Worm (Caenorhabditis elegans): ENCODE measurements around the gene col-113.
A peak's percentile ranks its signal among the peaks of the same experiment; 100 is the strongest.

The col-113 gene

ce11 chrIV:7166553-7166952, 14.2 kb upstream of the col-113 start, which contains the start of gene C42D4.18:
Gene C42D4.18 (plus strand): TSS chrIV:7166783.
- TF ChIP-seq lir-3 (tag; optimal IDR thresholded peaks at IDR 0.05; ENCODE audit: poor library complexity) (peak; percentile 7), nhr-47 (tag; optimal IDR thresholded peaks at IDR 0.05) (peak; percentile 38), aly-2 (tag; optimal IDR thresholded peaks at IDR 0.05) (no peak), isw-1 (GFP tag; IDR thresholded peaks at IDR 0.05) (peak; percentile 24), ceh-88 (GFP tag; IDR thresholded peaks at IDR 0.05) (no peak), ets-5 (GFP tag; IDR thresholded peaks at IDR 0.05) (no peak), tbx-2 (tag; optimal IDR thresholded peaks at IDR 0.05) (no peak), dpl-1 (GFP tag; optimal IDR thresholded peaks at IDR 0.05) (peak; percentile 8 to 27 (median 13)), nhr-19 (GFP tag; conservative IDR thresholded peaks at IDR 0.05) (no peak), lin-15B (tag; optimal IDR thresholded peaks at IDR 0.05) (no peak), unc-98 (GFP tag; IDR thresholded peaks at IDR 0.05) (no peak), Y116A8C.19 (tag; optimal IDR thresholded peaks at IDR 0.05; ENCODE audit: borderline replicate concordance) (no peak), skn-1 (tag; optimal IDR thresholded peaks at IDR 0.05) (no peak), zag-1 (tag; optimal IDR thresholded peaks at IDR 0.05) (no peak), fkh-8 (tag; optimal IDR thresholded peaks at IDR 0.05) (peak; percentile 37), nhr-85 (tag) (peak; percentile 44), pax-3 (tag; optimal IDR thresholded peaks at IDR 0.05) (no peak), pag-3 (tag; optimal IDR thresholded peaks at IDR 0.05; ENCODE audit: borderline replicate concordance, insufficient read depth) (no peak), ceh-8 (GFP tag; optimal IDR thresholded peaks at IDR 0.05) (no peak), ceh-90 (tag; optimal IDR thresholded peaks at IDR 0.05) (no peak), nhr-76 (tag; optimal IDR thresholded peaks at IDR 0.05) (no peak), ztf-11 (tag; optimal IDR thresholded peaks at IDR 0.05) (no peak), egl-27 (tag; optimal IDR thresholded peaks at IDR 0.05) (no peak), nhr-12 (tag; optimal IDR thresholded peaks at IDR 0.05) (no peak), pqm-1 (tag; optimal IDR thresholded peaks at IDR 0.05) (no peak), C16A3.4 (tag; optimal IDR thresholded peaks at IDR 0.05) (no peak), nhr-20 (tag; optimal IDR thresholded peaks at IDR 0.05) (no peak), jun-1 (tag; optimal IDR thresholded peaks at IDR 0.05) (no peak), xbp-1 (tag; optimal IDR thresholded peaks at IDR 0.05) (no peak), grh-1 (GFP tag; IDR thresholded peaks at IDR 0.05) (no peak), zip-4 (GFP tag; optimal IDR thresholded peaks at IDR 0.05) (no peak), sup-37 (GFP tag; optimal IDR thresholded peaks at IDR 0.05) (no peak), ceh-82 (tag; optimal IDR thresholded peaks at IDR 0.05) (peak in 1 of 3 experiments; percentile 31), C34B4.2 (tag; optimal IDR thresholded peaks at IDR 0.05) (no peak), lsy-2 (tag; optimal IDR thresholded peaks at IDR 0.05) (peak; percentile 36 to 44), unc-130 (tag; optimal IDR thresholded peaks at IDR 0.05) (no peak), fkh-4 (tag; optimal IDR thresholded peaks at IDR 0.05; ENCODE audit: borderline replicate concordance) (no peak), nhr-28 (tag; optimal IDR thresholded peaks at IDR 0.05) (no peak), C04F5.9 (tag; optimal IDR thresholded peaks at IDR 0.05) (no peak), ama-1 (optimal IDR thresholded peaks at IDR 0.05) (no peak), mdl-1 (tag; optimal IDR thresholded peaks at IDR 0.05) (peak in 1 of 2 experiments; percentile 29), unc-86 (tag; optimal IDR thresholded peaks at IDR 0.05) (no peak), ztf-4 (tag; optimal IDR thresholded peaks at IDR 0.05) (no peak), lin-13 (GFP tag; optimal IDR thresholded peaks at IDR 0.05) (no peak), hlh-4 (tag; optimal IDR thresholded peaks at IDR 0.05) (no peak), nhr-77 (tag; optimal IDR thresholded peaks at IDR 0.05) (no peak), nhr-237 (tag; optimal IDR thresholded peaks at IDR 0.05) (no peak), unc-62 (GFP tag; optimal IDR thresholded peaks at IDR 0.05) (no peak), mef-2 (tag; optimal IDR thresholded peaks at IDR 0.05) (no peak), sox-4 (tag; optimal IDR thresholded peaks at IDR 0.05) (no peak), lin-39 (tag; optimal IDR thresholded peaks at IDR 0.05) (no peak), hpl-2 (GFP tag; optimal IDR thresholded peaks at IDR 0.05) (no peak), snpc-4 (tag; optimal IDR thresholded peaks at IDR 0.05) (no peak), efl-3 (GFP tag; optimal IDR thresholded peaks at IDR 0.05) (no peak)

All from whole organism, L1 larva.